Fruit fly (Drosophila melanogaster) whole organism, embryonic: Measurements from ENCODE around the gene CG1951.

Source experiments
- BtbVII ChIP-seq: fragments of 200-800 bp; sonication (Bioruptor generic); optimal IDR thresholded peaks from 3 replicates; lab custom pipeline; 2017; ENCODE audit warnings: missing biosample characterization, mild to moderate bottlenecking, missing genetic modification characterization
- C15 ChIP-seq: fragments of 200-800 bp; sonication (Bioruptor generic); IDR thresholded peaks from 3 replicates; pipeline ENCODE4 v1.3.6; 2022; ENCODE audit warnings: missing biosample characterization, missing genetic modification characterization
- CG11456 ChIP-seq: fragments of 200-800 bp; sonication (Bioruptor generic); IDR thresholded peaks from 3 replicates; pipeline ENCODE4 v1.3.6; 2022; ENCODE audit warnings: missing biosample characterization, missing genetic modification characterization
- CG13624 ChIP-seq: fragments of 200-800 bp; sonication (Bioruptor generic); optimal IDR thresholded peaks from 2 replicates; lab custom pipeline; 2016; ENCODE audit warnings: missing biosample characterization, missing genetic modification characterization
- CG15269 ChIP-seq: fragments of 200-800 bp; sonication (Bioruptor generic); optimal IDR thresholded peaks from 2 replicates; lab custom pipeline; 2018; ENCODE audit warnings: missing biosample characterization, mild to moderate bottlenecking, missing genetic modification characterization, moderate library complexity
- CG15601 ChIP-seq: fragments of 200-800 bp; sonication (Bioruptor generic); optimal IDR thresholded peaks from 3 replicates; lab custom pipeline; 2019; ENCODE audit warnings: missing biosample characterization, mild to moderate bottlenecking, missing genetic modification characterization, moderate library complexity
- CG17802 ChIP-seq: fragments of 200-800 bp; sonication (Bioruptor generic); optimal IDR thresholded peaks from 2 replicates; lab custom pipeline; 2018; ENCODE audit warnings: missing biosample characterization, mild to moderate bottlenecking, missing genetic modification characterization, moderate library complexity
- CG18262 ChIP-seq: fragments of 200-800 bp; optimal IDR thresholded peaks from 3 replicates; lab custom pipeline; 2019; ENCODE audit warnings: missing biosample characterization, mild to moderate bottlenecking, missing genetic modification characterization, moderate library complexity
- CG2889 ChIP-seq: fragments of 200-800 bp; sonication (Bioruptor generic); IDR thresholded peaks from 3 replicates; pipeline ENCODE4 v1.3.6; 2022; ENCODE audit warnings: missing biosample characterization, missing genetic modification characterization
- CG31224 ChIP-seq: fragments of 200-800 bp; sonication (Bioruptor generic); IDR thresholded peaks from 2 replicates; pipeline ENCODE4 v1.3.6; 2022; ENCODE audit warnings: missing biosample characterization, missing genetic modification characterization
- CG3407 ChIP-seq: fragments of 200-800 bp; sonication (Bioruptor generic); optimal IDR thresholded peaks from 2 replicates; lab custom pipeline; 2018; ENCODE audit warnings: missing biosample characterization, mild to moderate bottlenecking, missing genetic modification characterization
- CG42726 ChIP-seq: fragments of 200-800 bp; sonication (Bioruptor generic); IDR thresholded peaks from 2 replicates; pipeline ENCODE4 v1.3.6; 2022; ENCODE audit warnings: missing biosample characterization, missing genetic modification characterization; ENCODE audit not compliant: partially characterized antibody
- CG4282 ChIP-seq: fragments of 200-800 bp; sonication (Bioruptor generic); optimal IDR thresholded peaks from 2 replicates; lab custom pipeline; 2016; ENCODE audit warnings: missing biosample characterization, missing genetic modification characterization
- CG6765 ChIP-seq: fragments of 200-800 bp; sonication (Bioruptor generic); optimal IDR thresholded peaks from 3 replicates; lab custom pipeline; 2017; ENCODE audit warnings: missing biosample characterization, mild to moderate bottlenecking, missing genetic modification characterization
- CG7556 ChIP-seq: fragments of 200-800 bp; sonication (Bioruptor generic); optimal IDR thresholded peaks from 2 replicates; lab custom pipeline; 2017; ENCODE audit warnings: missing biosample characterization, mild to moderate bottlenecking, missing genetic modification characterization
- CG8388 ChIP-seq: fragments of 200-800 bp; sonication (Bioruptor generic); optimal IDR thresholded peaks from 2 replicates; lab custom pipeline; 2019; ENCODE audit warnings: missing biosample characterization, mild to moderate bottlenecking, missing genetic modification characterization, moderate library complexity
- CG9437 ChIP-seq: fragments of 200-800 bp; sonication (Bioruptor generic); optimal IDR thresholded peaks from 2 replicates; lab custom pipeline; 2018; ENCODE audit warnings: missing biosample characterization, mild to moderate bottlenecking, missing genetic modification characterization
- Chrac-16 ChIP-seq: fragments of 200-800 bp; sonication (Bioruptor generic); optimal IDR thresholded peaks from 3 replicates; lab custom pipeline; 2016; ENCODE audit warnings: missing biosample characterization, missing genetic modification characterization
- D ChIP-seq, 2 experiments: fragments of 200-800 bp in 1 of 2; fragments of >200 bp in 1 of 2; sonication (Bioruptor generic) in 1 of 2; optimal IDR thresholded peaks; 2 replicates in 1 of 2; 3 replicates in 1 of 2; lab custom pipeline; 2017; ENCODE audit warnings: mild to moderate bottlenecking in 1 of 2, missing biosample characterization in 1 of 2, missing genetic modification characterization in 1 of 2, missing genetic modification reagents in 1 of 2
- Dip2 ChIP-seq: fragments of 200-800 bp; sonication (Bioruptor generic); IDR thresholded peaks from 2 replicates; pipeline ENCODE4 v1.3.6; 2022; ENCODE audit warnings: missing biosample characterization, missing genetic modification characterization
- Elba2 ChIP-seq: fragments of 200-800 bp; sonication (Bioruptor generic); optimal IDR thresholded peaks from 3 replicates; lab custom pipeline; 2016; ENCODE audit warnings: missing biosample characterization, missing genetic modification characterization
- Ets65A ChIP-seq: fragments of 200-800 bp; sonication (Bioruptor generic); peaks from one replicate; lab custom pipeline; 2016; ENCODE audit warnings: missing biosample characterization, missing genetic modification characterization
- HLH54F ChIP-seq: fragments of 200-800 bp; sonication (Bioruptor generic); optimal IDR thresholded peaks from 3 replicates; lab custom pipeline; 2016; ENCODE audit warnings: missing biosample characterization, missing genetic modification characterization
- Hey ChIP-seq: fragments of 200-800 bp; sonication (Bioruptor generic); optimal IDR thresholded peaks from 3 replicates; lab custom pipeline; 2018; ENCODE audit warnings: missing biosample characterization, mild to moderate bottlenecking, missing genetic modification characterization
- HmgZ ChIP-seq: fragments of 200-800 bp; sonication (Bioruptor generic); optimal IDR thresholded peaks from 2 replicates; lab custom pipeline; 2018; ENCODE audit warnings: missing biosample characterization, mild to moderate bottlenecking, missing genetic modification characterization
- Hr51 ChIP-seq, 2 experiments: fragments of 200-800 bp; sonication (Bioruptor generic); optimal IDR thresholded peaks; 2 replicates in 1 of 2; 3 replicates in 1 of 2; lab custom pipeline; 2016 to 2018; ENCODE audit warnings: missing biosample characterization in 2 of 2, missing genetic modification characterization in 2 of 2, mild to moderate bottlenecking in 1 of 2, moderate library complexity in 1 of 2
- Kr ChIP-seq: fragments of 200-800 bp; sonication (Bioruptor generic); optimal IDR thresholded peaks from 2 replicates; lab custom pipeline; 2017; ENCODE audit warnings: missing biosample characterization, mild to moderate bottlenecking, missing genetic modification characterization
- NK7.1 ChIP-seq: fragments of 200-800 bp; sonication (Bioruptor generic); optimal IDR thresholded peaks from 3 replicates; lab custom pipeline; 2016; ENCODE audit warnings: missing biosample characterization, missing genetic modification characterization
- Xrp1 ChIP-seq: fragments of 200-800 bp; sonication (Bioruptor generic); IDR thresholded peaks from 2 replicates; pipeline ENCODE4 v1.3.6; 2022; ENCODE audit warnings: missing biosample characterization, missing genetic modification characterization
- abd-A ChIP-seq: fragments of 200-800 bp; sonication (Bioruptor generic); optimal IDR thresholded peaks from 3 replicates; lab custom pipeline; 2019; ENCODE audit warnings: missing biosample characterization, mild to moderate bottlenecking, missing genetic modification characterization, moderate library complexity
- ash1 ChIP-seq: fragments of 200-800 bp; sonication (Bioruptor generic); optimal IDR thresholded peaks from 2 replicates; lab custom pipeline; 2018; ENCODE audit warnings: missing biosample characterization, mild to moderate bottlenecking, missing genetic modification characterization
- az2 ChIP-seq: fragments of 200-800 bp; sonication (Bioruptor generic); optimal IDR thresholded peaks from 3 replicates; lab custom pipeline; 2016; ENCODE audit warnings: missing biosample characterization, missing genetic modification characterization
- chm ChIP-seq: fragments of 200-800 bp; sonication (Bioruptor generic); IDR thresholded peaks from 2 replicates; pipeline ENCODE4 v1.3.6; 2022; ENCODE audit warnings: missing biosample characterization, missing genetic modification characterization
- crol ChIP-seq: fragments of 200-800 bp; sonication (Bioruptor generic); IDR thresholded peaks from 2 replicates; pipeline ENCODE4 v1.3.6; 2022; ENCODE audit warnings: missing biosample characterization, missing genetic modification characterization
- disco-r ChIP-seq: fragments of 200-800 bp; sonication (Bioruptor generic); optimal IDR thresholded peaks from 2 replicates; lab custom pipeline; 2016; ENCODE audit warnings: missing biosample characterization, missing genetic modification characterization
- dm ChIP-seq: fragments of 200-800 bp; sonication (Bioruptor generic); optimal IDR thresholded peaks from 3 replicates; lab custom pipeline; 2016; ENCODE audit warnings: missing biosample characterization, missing genetic modification characterization
- ems ChIP-seq: fragments of 200-800 bp; sonication (Bioruptor generic); optimal IDR thresholded peaks from 3 replicates; lab custom pipeline; 2016; ENCODE audit warnings: missing biosample characterization, missing genetic modification characterization
- ewg ChIP-seq: fragments of 200-800 bp; sonication (Bioruptor generic); optimal IDR thresholded peaks from 3 replicates; lab custom pipeline; 2017; ENCODE audit warnings: mild to moderate bottlenecking, missing biosample characterization, missing genetic modification reagents, missing genetic modification characterization
- ftz-f1 ChIP-seq: fragments of 200-800 bp; sonication (Bioruptor generic); optimal IDR thresholded peaks from 2 replicates; lab custom pipeline; 2016; ENCODE audit warnings: missing biosample characterization, missing genetic modification characterization
- gfzf ChIP-seq: fragments of 200-800 bp; sonication (Bioruptor generic); optimal IDR thresholded peaks from 2 replicates; lab custom pipeline; 2016; ENCODE audit warnings: missing biosample characterization, mild to moderate bottlenecking, missing genetic modification characterization, moderate library complexity
- grau ChIP-seq: fragments of 200-800 bp; optimal IDR thresholded peaks from 3 replicates; lab custom pipeline; 2019; ENCODE audit warnings: missing biosample characterization, mild to moderate bottlenecking, missing genetic modification characterization, moderate library complexity
- mld ChIP-seq: fragments of 200-800 bp; sonication (Bioruptor generic); IDR thresholded peaks from 3 replicates; pipeline ENCODE4 v1.3.6; 2022; ENCODE audit warnings: missing biosample characterization, missing genetic modification characterization; ENCODE audit not compliant: partially characterized antibody
- otp ChIP-seq: fragments of 200-800 bp; sonication (Bioruptor generic); IDR thresholded peaks from 3 replicates; pipeline ENCODE4, ENCODE4 v1.3.6; 2022; ENCODE audit warnings: missing biosample characterization, missing genetic modification characterization
- pita ChIP-seq: fragments of 200-800 bp; sonication (Bioruptor generic); optimal IDR thresholded peaks from 2 replicates; lab custom pipeline; 2017; ENCODE audit warnings: missing biosample characterization, mild to moderate bottlenecking, missing genetic modification characterization
- pum ChIP-seq: fragments of 200-800 bp; sonication (Bioruptor generic); optimal IDR thresholded peaks from 2 replicates; lab custom pipeline; 2016; ENCODE audit warnings: missing biosample characterization, missing genetic modification characterization
- shn ChIP-seq: fragments of 200-800 bp; sonication (Bioruptor generic); optimal IDR thresholded peaks from 3 replicates; lab custom pipeline; 2016; ENCODE audit warnings: missing biosample characterization, missing genetic modification characterization
- sim ChIP-seq: fragments of 200-800 bp; sonication (Bioruptor generic); IDR thresholded peaks from 2 replicates; pipeline ENCODE4 v1.3.6; 2022; ENCODE audit warnings: missing biosample characterization, missing genetic modification characterization
- twi ChIP-seq: fragments of 200-800 bp; optimal IDR thresholded peaks from 2 replicates; lab custom pipeline; 2019; ENCODE audit warnings: missing biosample characterization, mild to moderate bottlenecking, missing genetic modification characterization, moderate library complexity
- zf30C ChIP-seq: fragments of 200-800 bp; sonication (Bioruptor generic); optimal IDR thresholded peaks from 3 replicates; lab custom pipeline; 2018; ENCODE audit warnings: missing biosample characterization, mild to moderate bottlenecking, missing genetic modification characterization

CG1951 gene

DNA sequence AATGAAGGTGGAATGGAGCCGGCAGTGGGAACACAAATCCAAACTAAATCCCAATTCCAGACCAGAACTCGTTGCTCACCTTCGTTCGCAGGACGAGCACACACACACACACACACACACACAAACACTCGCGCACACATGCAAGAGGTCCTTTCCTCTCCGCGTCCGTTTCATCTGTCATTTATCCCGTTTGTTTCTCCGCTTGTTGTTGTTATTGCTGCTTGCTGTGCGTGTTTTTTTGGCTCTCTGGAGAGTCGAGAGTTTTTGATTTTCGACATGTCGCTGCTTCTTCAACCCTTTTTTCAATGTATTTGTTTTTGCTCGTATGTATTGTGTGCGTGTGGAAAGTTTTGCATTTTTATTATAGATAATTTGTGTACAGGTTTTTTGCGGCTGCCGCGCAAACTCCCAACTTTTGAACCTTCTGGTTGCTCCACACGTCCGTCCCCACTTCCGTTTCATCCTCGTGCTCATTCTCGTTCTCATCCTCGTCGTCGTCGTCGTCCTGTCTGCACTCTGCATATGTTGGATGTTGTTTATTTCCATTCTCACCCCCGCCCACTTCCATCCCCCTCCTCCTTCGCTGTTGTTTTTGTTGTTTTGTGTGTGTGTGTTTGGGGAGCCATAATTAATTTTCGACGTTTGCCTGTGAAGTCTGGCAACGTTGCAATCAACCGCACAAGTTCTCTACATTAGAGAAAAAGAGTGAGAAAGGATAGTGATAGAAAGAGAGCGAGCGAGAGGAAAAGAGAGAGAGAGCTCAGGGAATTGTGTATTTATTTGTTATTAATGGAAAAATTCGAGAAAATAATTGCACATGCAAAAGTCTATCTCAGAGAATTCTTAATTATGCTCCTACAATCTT lies 42.4 kb downstream of the CG1951 start (continued):
- TF ChIP-seq BtbVII (GFP tag; lab: Kevin White, UChicago) (no peak), NK7.1 (no peak), Xrp1 (no peak), CG9437 (GFP tag; lab: Kevin White, UChicago) (no peak), Elba2 (GFP tag; lab: Kevin White, UChicago) (no peak), CG18262 (no peak), HLH54F (no peak), CG13624 (GFP tag; lab: Kevin White, UChicago) (no peak), CG2889 (no peak), gfzf (GFP tag; lab: Kevin White, UChicago) (no peak), Dip2 (GFP tag; lab: Robert Waterston, UW) (no peak), sim (GFP tag; lab: Robert Waterston, UW) (no peak), otp (no peak), C15 (GFP tag; lab: Robert Waterston, UW) (no peak), D (optimal IDR thresholded peaks at IDR 0.05; lab: Kevin White, UChicago) (no peak), D (GFP tag; optimal IDR thresholded peaks at IDR 0.05; lab: Kevin White, UChicago) (no peak), CG31224 (GFP tag; lab: Robert Waterston, UW) (no peak), HmgZ (tag; lab: Kevin White, UChicago) (no peak), ftz-f1 (GFP tag; lab: Kevin White, UChicago) (no peak), CG7556 (GFP tag; lab: Kevin White, UChicago) (no peak), CG4282 (GFP tag; lab: Kevin White, UChicago) (no peak), CG3407 (peak; percentile 99), CG15269 (no peak), CG11456 (no peak), az2 (GFP tag; lab: Kevin White, UChicago) (no peak), Kr (GFP tag; lab: Kevin White, UChicago) (peak; percentile 94), shn (GFP tag; lab: Kevin White, UChicago) (no peak), Hey (no peak), ems (GFP tag; lab: Kevin White, UChicago) (no peak), grau (tag; lab: Kevin White, UChicago) (no peak), zf30C (GFP tag; lab: Kevin White, UChicago) (no peak), twi (tag; lab: Kevin White, UChicago) (no peak), mld (GFP tag; lab: Robert Waterston, UW) (no peak), crol (GFP tag; lab: Robert Waterston, UW) (no peak), CG17802 (tag; lab: Kevin White, UChicago) (no peak), CG8388 (GFP tag; lab: Kevin White, UChicago) (no peak), Ets65A (GFP tag; lab: Kevin White, UChicago) (peak; percentile 77), CG6765 (GFP tag; lab: Kevin White, UChicago) (no peak), Hr51 (GFP tag; optimal IDR thresholded peaks at IDR 0.05; lab: Kevin White, UChicago) (peak in 1 of 2 experiments; percentile 35), chm (GFP tag; lab: Robert Waterston, UW) (0 out of 2 replicates have a peak, but pooled peaks have one; percentile 10), dm (no peak), pum (no peak), Chrac-16 (GFP tag; lab: Kevin White, UChicago) (no peak), disco-r (GFP tag; lab: Kevin White, UChicago) (no peak), abd-A (peak; percentile 75), CG42726 (GFP tag; lab: Robert Waterston, UW) (no peak), pita (GFP tag; lab: Kevin White, UChicago) (no peak), ash1 (GFP tag; lab: Kevin White, UChicago) (no peak), CG15601 (tag; lab: Kevin White, UChicago) (no peak), ewg (peak; percentile 38)
